Fruit fly (Drosophila melanogaster) whole organism, embryonic: ENCODE measurements around the gene mib1.
A peak's percentile ranks its signal among the peaks of the same experiment; 100 is the strongest.

Source experiments
- Bdp1 ChIP-seq: fragments of 200-800 bp; sonication (Bioruptor generic); optimal IDR thresholded peaks from 3 replicates; lab custom pipeline; 2016; ENCODE audit warnings: missing biosample characterization, missing genetic modification characterization
- CG11085 ChIP-seq: fragments of 200-800 bp; sonication (Bioruptor generic); IDR thresholded peaks from 2 replicates; pipeline ENCODE4 v1.3.6; 2022; ENCODE audit warnings: missing biosample characterization, missing genetic modification characterization
- CG14441 ChIP-seq: fragments of 200-800 bp; sonication (Bioruptor generic); IDR thresholded peaks from 2 replicates; pipeline ENCODE4 v1.3.6; 2022; ENCODE audit warnings: missing biosample characterization, missing genetic modification characterization
- CG2199 ChIP-seq: fragments of 200-800 bp; sonication (Bioruptor generic); IDR thresholded peaks from 3 replicates; pipeline ENCODE4 v1.3.6; 2022; ENCODE audit warnings: missing biosample characterization, missing genetic modification characterization
- CG4730 ChIP-seq: fragments of 200-800 bp; sonication (Bioruptor generic); IDR thresholded peaks from 2 replicates; pipeline ENCODE4 v1.3.6; 2022; ENCODE audit warnings: missing biosample characterization, missing genetic modification characterization
- ERR ChIP-seq: fragments of 200-800 bp; sonication (Bioruptor generic); optimal IDR thresholded peaks from 2 replicates; lab custom pipeline; 2016; ENCODE audit warnings: missing biosample characterization, missing genetic modification characterization

dm6 chr3L:16051719-16052122, 40.1 kb upstream of the mib1 start, which contains the start of gene Mbs:
- TF ChIP-seq CG14441 (GFP tag; lab: Robert Waterston, UW) (no peak), CG4730 (GFP tag; lab: Robert Waterston, UW) (no peak), CG11085 (GFP tag; lab: Robert Waterston, UW) (no peak), CG2199 (no peak), ERR (GFP tag; lab: Kevin White, UChicago) (peak; percentile 1), Bdp1 (GFP tag; lab: Kevin White, UChicago) (no peak)
